Fruit fly (Drosophila melanogaster) whole organism: ENCODE measurements around the gene Kyat.

Experiments used
- CG8478 ChIP-seq: fragments of >200 bp; optimal IDR thresholded peaks from 2 replicates; lab custom pipeline; 2018; ENCODE audit warnings: inconsistent platforms
- Dll ChIP-seq: fragments of >200 bp; optimal IDR thresholded peaks from 2 replicates; lab custom pipeline; 2017
- EcR ChIP-seq, 2 experiments: fragments of >200 bp; optimal IDR thresholded peaks; 2 replicates each; lab custom pipeline; 2017; ENCODE audit warnings: missing biosample characterization in 2 of 2, missing genetic modification characterization in 2 of 2, missing genetic modification reagents in 2 of 2
- pan ChIP-seq: fragments of >200 bp; optimal IDR thresholded peaks from 2 replicates; lab custom pipeline; 2017
- psq ChIP-seq: fragments of >200 bp; optimal IDR thresholded peaks from 2 replicates; lab custom pipeline; 2017
- usp ChIP-seq: fragments of >200 bp; optimal IDR thresholded peaks from 2 replicates; lab custom pipeline; 2017; ENCODE audit warnings: missing biosample characterization, missing genetic modification characterization, mixed read lengths

Kyat gene

DNA sequence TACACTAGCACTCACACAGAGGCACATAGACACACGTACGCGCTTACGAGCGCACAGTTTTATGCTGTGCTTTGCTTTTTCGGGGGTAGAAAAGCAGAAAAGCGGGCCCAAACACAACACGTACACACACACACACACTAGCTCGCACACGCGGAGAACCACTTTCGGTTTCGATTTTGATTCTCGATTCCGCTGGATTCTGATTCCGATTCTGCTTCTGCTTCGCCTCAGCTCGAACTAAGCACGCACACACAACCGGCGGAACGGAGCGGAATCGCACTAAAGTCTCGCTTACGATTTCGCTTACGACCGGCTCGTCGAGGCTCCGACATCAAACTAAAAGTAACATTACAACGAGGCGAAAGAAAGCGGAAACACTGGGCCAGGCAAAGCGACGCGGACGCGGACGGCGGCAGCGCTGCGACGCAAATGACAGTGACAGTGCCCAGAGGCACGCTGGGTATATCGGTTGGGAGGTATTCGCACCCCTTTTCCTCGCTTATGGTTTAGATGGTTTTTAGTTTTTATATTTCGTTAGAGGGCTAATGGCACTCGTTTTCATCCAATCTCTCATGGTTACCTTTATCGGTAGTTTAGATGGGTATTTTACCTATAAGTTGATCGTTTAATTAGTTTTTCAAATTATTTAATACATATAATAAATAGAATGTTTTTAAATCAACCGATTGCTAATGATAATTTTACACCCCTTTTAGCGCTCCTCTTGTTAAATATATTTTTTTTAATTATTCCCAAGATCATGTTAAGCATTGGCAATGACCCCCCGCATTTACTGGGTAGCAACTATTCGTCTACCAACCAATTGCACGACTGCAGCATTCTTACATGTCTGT is 44.1 kb downstream of the Kyat start:
- TF ChIP-seq CG8478 (lab: Kevin White, UChicago) (no peak), EcR (GFP tag; optimal IDR thresholded peaks at IDR 0.05; lab: Kevin White, UChicago) (no peak), pan (lab: Kevin White, UChicago) (peak; percentile 97), Dll (peak; percentile 35)

DNA sequence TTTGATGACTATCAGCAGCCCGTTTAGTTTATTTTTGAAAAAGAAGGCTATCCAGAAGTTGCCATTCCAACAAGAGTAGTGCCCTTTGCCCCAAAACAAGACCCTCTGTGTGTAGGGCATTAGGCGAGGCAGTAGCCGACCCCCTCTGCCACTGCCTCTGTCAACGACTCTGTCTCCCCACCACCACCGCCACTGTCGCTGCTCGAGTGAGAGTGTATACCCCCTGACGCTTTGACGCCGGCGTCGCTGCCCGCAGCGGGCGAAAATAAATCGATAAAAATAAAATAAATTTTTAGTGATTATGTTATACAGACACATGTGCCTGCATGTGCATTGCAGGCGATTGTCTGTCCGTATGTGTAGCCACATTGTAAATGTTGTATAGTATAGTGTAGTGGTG is 45.2 kb downstream of the Kyat start:
- TF ChIP-seq pan (lab: Kevin White, UChicago) (no peak), Dll (no peak), usp (GFP tag; lab: Kevin White, UChicago) (no peak)

DNA sequence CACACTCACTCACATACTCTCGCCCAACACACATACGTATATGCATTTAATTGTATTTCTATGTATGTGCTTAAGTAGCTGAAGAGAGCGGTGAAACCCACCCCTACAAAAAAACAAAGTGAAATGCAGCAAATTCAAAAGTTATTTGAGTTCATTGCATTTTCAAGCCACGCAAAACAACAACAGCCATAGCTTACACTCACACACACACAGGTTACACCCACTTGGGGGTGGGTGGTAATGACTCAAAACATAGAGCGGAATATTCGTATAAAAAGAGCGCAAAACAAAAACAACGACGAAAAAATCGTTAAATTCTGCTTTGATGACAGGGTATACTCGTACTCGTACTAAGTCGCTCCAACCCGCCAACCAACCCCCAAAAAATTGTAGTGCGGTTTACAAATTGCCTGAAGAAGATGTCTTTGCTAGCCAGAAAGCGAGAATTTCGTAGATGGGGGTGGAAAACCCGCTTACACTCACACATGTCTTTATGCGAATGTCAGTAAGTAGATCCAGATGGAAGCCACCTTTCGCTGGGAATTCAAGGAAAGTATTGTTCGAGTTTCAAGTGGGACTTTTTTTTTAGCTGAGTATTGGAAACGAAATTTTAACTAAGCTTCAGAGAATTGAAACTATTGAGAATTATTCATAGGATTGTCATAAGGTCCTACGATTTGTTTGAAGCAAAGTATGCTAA is 46.1 kb downstream of the Kyat start:
- TF ChIP-seq Dll (no peak), CG8478 (lab: Kevin White, UChicago) (no peak), usp (GFP tag; lab: Kevin White, UChicago) (no peak)

DNA sequence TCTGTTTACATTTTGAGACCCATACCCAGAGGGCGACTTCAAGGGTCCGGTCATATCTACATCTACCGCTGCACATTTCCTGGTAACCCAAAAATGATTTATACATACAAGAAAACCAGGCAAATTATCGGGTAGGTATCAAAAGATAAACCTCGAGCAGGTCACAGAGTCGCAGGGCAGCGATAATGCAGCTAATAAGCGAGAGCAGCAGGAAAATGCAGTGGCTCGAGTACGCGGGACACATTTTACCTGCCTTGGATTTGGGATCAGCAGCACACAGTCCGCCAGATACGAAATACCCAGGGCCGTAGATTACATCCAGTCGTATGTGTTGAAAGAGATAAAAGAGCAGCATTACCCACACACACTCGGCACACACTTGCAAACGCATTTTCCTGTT is 47.1 kb downstream of the Kyat start:
- TF ChIP-seq CG8478 (lab: Kevin White, UChicago) (no peak), pan (lab: Kevin White, UChicago) (no peak), usp (GFP tag; lab: Kevin White, UChicago) (no peak), Dll (no peak), psq (lab: Kevin White, UChicago) (no peak), EcR (GFP tag; optimal IDR thresholded peaks at IDR 0.05; lab: Kevin White, UChicago) (no peak)

DNA sequence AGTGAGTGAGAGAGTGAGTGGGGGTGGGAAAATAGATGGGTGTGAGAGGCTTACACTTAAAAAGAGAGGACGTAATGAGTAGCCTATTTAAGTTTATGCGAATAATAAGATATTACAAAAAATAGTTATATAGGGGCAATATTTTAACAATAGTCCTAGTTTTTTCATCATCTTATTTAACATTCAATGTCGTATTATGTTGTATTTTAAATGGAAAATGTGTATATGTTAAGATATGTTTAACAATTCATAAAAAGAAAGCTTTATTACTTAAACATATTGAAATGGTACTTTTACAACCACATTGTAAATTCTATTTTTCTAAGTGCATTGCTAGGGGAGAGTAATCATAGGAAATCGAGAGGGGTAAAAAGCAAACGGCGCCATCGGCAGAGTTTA is 48.3 kb downstream of the Kyat start:
- TF ChIP-seq Dll (no peak), usp (GFP tag; lab: Kevin White, UChicago) (no peak), pan (lab: Kevin White, UChicago) (no peak), CG8478 (lab: Kevin White, UChicago) (no peak), EcR (GFP tag; optimal IDR thresholded peaks at IDR 0.05; lab: Kevin White, UChicago) (no peak), psq (lab: Kevin White, UChicago) (no peak)

DNA sequence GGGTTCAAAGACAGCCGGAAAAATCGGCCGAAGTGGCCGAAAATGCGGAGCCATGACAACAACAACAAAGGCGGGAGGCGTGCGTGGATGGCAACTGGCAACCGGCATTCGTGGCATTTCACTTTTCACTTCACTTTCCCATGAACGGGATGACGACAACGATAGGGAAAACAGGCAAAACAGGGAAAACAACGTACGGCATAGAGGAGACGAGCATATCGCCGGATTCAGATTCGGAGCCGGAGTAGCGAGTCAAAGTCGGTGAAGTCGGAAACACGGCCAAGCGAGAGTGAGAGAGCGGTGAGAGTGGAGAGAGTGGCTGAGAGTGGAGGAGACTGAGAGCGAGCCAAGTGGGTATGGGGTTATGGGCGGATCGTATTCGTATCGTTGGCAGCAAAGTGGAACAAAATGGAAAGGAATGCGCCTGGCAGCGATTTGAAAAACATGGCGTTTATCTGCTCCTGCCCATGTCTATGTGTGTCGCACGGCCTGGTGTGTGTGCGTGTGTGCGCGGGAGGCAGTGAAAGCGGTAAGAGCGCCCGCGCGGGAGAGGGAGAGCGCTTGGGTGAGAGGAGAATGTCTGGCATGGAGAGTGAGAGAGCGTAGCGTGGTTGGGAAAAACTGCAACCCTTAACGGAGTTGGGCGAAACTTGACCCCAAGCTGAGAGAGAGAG is 48.8 kb downstream of the Kyat start:
- no peak for TF ChIP-seq EcR (GFP tag; optimal IDR thresholded peaks at IDR 0.05; lab: Kevin White, UChicago)
- peak; percentile 91 for TF ChIP-seq Dll
- TF ChIP-seq psq (lab: Kevin White, UChicago) = no peak
- TF ChIP-seq CG8478 (lab: Kevin White, UChicago) = no peak
- no peak for TF ChIP-seq pan (lab: Kevin White, UChicago)

DNA sequence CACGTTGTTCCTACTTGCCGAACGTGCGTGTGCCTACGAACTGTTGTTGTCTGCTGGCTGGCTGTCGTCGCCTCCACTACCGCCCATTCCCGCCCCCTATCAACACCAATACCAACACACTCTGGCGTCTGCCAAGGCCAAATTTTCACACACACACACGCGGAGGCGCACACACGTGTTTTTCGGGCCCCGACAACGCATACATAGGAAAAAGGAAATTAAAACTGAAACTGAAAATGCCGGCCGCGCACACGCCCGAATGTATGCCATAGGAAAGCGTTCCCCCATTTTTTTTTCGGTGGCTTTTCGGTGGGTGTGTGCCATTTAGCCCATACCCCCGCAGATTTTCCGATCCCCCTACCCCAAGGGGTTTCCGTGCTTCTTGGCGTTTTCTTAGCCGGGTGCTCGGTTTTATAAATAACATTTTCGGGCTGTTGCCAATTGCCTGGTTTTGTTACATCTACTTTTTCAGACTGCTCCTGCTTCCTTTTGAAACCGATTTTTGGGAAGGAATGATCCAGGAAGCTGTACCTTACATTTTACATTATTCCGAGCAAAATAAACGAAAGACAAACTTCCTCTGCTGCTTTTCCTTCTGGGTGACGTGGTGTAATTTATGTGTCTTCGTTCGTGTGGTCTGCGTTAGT is 50.0 kb downstream of the Kyat start:
- no peak for TF ChIP-seq psq (lab: Kevin White, UChicago)
- TF ChIP-seq pan (lab: Kevin White, UChicago) = no peak
- TF ChIP-seq Dll = no peak
- TF ChIP-seq EcR (GFP tag; optimal IDR thresholded peaks at IDR 0.05; lab: Kevin White, UChicago) = no peak
- TF ChIP-seq usp (GFP tag; lab: Kevin White, UChicago) = no peak

DNA sequence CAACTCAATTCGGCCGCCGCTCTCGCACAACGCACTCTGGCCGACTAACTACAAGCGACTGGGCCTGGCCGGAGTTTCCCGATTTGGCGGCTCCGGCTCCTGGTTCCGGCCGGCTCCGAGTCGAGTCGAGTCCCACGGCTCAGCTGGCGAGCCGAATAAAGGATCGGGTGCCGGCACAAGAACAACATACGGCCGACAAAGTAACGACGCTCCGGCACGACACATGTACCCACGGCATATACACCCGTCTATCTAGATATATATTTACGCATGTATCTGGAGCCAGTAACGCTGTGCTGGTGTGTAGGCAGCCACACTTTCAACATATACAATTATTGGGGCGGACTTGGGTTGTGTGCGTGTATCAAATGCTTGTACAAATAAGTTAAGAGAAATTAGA is 50.8 kb downstream of the Kyat start:
- no peak for TF ChIP-seq EcR (GFP tag; optimal IDR thresholded peaks at IDR 0.05; lab: Kevin White, UChicago)
- no peak for TF ChIP-seq usp (GFP tag; lab: Kevin White, UChicago)
- no peak for TF ChIP-seq psq (lab: Kevin White, UChicago)
- no peak for TF ChIP-seq Dll
- TF ChIP-seq pan (lab: Kevin White, UChicago) = no peak

DNA sequence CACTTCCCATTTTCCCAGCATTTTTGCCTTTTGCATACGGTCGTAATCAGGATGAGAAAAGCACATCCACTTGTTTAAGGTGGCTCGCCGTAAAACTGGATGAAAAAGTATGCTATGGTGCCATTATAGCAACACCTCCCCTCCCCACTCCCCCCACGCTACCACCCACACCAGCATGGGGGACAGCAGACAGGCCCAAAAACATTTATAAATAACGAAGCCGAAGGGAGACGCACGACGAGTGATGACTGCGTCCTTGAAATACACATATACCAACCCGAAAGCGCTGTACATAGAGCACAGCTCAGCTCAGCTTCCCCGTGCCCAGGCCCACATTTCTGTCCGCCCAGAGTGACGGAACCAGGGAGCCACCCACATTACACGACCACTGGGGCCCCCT is 51.6 kb downstream of the Kyat start:
- no peak for TF ChIP-seq CG8478 (lab: Kevin White, UChicago)
- no peak for TF ChIP-seq pan (lab: Kevin White, UChicago)
